Worm (Caenorhabditis elegans) whole organism, L4/young adult: ENCODE measurements around the gene M03D4.4.

ENCODE experiments used
- W03F9.2 ChIP-seq: fragments of 150-350 bp; optimal IDR thresholded peaks from 2 replicates; lab custom pipeline; 2014; ENCODE audit warnings: missing biosample characterization, missing genetic modification characterization
- him-1 ChIP-seq: sonication (generic microtip); optimal IDR thresholded peaks from 2 replicates; lab custom pipeline; 2016; ENCODE audit warnings: missing genotype, missing genetic modification reagents, missing genetic modification characterization, missing compliant biosample characterization

ce11 chrIV:6112291-6112690, 14.8 kb downstream of the M03D4.4 start, which contains the start of gene M03D4.3:
- TF ChIP-seq him-1, result no peak
- no peak for TF ChIP-seq W03F9.2
